Fruit fly (Drosophila melanogaster): ENCODE results near the gene CG5282.

The CG5282 gene

DNA sequence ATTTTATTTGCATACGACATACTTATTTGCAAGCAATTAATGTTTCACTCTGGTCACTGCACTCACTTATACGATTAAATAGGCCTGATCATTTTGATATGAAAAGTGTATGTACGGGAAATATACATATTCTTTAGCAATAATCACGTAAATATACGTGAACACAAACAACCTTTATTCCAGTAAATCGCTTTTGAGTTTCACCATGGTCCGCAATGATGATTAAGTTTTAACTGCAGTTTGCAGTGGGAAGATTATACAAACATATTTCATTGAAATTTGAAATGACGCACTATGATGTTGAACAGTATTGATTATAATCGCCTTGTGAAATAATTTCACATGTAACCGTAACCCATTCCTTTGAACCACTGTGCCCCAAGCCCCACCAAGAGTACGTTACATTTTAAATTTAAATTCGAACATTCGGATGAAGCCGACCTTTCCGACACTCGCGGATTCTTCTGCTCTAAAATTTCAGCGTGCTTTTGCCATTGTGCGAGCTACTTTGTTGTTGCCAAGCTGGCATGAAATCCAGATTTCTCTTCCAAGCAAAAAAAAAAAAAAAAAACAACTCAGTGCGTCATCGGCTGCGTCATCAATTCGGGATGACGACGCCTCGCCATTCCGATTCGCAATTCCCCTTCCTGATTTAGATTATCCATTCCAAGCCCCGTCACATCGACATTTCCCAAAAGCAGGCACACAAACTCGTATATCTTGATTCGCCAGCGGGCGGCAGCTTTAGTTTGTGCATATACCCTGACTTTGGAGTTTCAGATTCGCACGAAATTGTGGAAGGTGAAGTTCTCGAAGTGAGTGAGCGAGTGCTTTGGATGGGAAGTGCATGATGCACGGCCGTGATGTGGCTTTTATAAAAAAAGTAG, 22.1 kb downstream of the CG5282 start:
- TF ChIP-seq EcR (GFP tag; optimal IDR thresholded peaks at IDR 0.05): no peak
- no peak for TF ChIP-seq psq (optimal IDR thresholded peaks at IDR 0.05)
- TF ChIP-seq Dll (optimal IDR thresholded peaks at IDR 0.05): no peak
- no peak for TF ChIP-seq pan (optimal IDR thresholded peaks at IDR 0.05)
- TF ChIP-seq CG8478 (optimal IDR thresholded peaks at IDR 0.05): no peak
- no peak for TF ChIP-seq usp (GFP tag; optimal IDR thresholded peaks at IDR 0.05)

DNA sequence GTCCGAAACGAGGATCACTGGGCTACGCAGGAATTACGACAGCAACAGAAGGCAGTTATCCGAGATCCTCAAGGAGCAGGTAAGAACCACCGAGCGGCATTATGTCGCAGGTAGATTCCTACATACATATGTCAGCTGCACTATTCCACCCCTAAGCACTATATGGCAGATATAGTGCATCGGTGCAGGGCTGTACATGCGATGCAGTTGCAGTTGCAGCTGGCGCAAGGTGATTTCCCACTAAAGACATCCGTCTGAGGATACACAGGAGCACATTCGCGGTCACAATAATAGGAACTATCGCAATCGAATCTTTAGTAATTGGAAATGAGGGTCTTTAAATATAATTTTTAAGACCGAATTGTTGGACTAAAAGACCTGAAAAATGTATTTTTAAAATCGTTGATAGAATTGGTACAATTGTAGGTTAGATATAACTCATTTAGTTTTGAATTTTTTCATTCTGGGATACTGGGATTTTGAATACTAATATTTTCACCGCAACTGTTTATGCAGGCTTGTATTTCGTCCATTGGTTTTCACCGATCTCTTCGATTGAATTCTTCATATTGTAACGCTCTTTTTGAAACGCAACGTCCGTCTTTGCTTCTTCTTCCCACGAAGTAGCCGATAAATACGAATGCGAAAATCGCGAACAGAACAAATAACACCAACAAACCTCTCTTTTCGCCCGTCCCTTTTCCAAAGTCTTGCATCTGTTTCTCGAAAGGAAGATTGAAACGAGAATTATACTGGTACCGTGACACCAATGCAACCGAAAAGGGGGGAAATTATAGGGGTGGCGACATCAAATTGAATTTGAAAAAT, 23.0 kb downstream of the CG5282 start:
- no peak for TF ChIP-seq EcR (GFP tag; optimal IDR thresholded peaks at IDR 0.05)
- no peak for TF ChIP-seq CG8478 (optimal IDR thresholded peaks at IDR 0.05)
- TF ChIP-seq usp (GFP tag; optimal IDR thresholded peaks at IDR 0.05): no peak
- TF ChIP-seq psq (optimal IDR thresholded peaks at IDR 0.05): no peak
- TF ChIP-seq Dll (optimal IDR thresholded peaks at IDR 0.05): no peak
- no peak for TF ChIP-seq pan (optimal IDR thresholded peaks at IDR 0.05)

DNA sequence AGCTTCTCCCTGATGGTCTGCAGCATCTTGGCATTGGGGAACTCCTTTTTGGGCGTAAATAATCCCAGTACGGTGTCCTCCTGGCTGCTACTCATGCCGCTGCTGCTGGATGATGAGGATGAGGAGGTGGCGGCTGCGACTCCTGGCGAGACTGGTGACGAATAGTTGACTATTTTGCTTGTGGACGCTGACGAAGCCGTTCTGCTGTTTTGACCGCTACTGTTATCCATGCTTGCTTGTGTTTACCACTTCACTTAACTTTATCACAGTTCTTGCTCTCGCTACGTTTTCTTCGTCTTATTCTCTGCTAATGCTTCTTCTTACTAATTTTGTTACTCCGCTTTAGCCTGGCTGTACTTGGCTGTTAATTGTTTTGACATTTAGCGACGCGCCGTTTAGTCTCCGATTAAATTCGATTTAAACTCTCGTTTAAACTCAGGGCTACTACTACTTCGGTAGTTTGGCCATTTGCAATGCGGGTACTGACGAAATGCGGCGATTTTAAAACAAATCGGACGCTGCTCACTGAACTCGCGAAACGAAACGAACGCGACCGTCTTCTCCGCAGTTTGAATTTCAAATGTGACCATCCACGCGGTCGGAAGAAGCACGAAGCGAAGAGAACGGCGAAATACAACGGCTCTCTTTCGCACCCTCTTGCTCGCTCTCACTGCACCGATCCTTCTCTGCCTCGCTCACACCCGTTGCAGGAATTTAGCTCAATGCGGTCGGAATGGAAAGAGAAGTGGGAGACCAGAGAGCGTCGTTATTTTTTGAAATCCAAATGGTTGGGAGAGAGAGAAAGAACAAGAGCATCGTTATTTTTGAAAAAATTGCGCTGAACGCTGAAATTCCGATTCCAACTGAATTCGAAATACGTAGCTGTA, 24.6 kb downstream of the CG5282 start, which contains the start of gene trbl:
Gene trbl (minus strand): TSS at position 584 of the 887 bp plus-strand sequence.
- no peak for TF ChIP-seq Dll (optimal IDR thresholded peaks at IDR 0.05)
- no peak for TF ChIP-seq usp (GFP tag; optimal IDR thresholded peaks at IDR 0.05)
- TF ChIP-seq EcR (GFP tag; optimal IDR thresholded peaks at IDR 0.05): no peak
- no peak for TF ChIP-seq pan (optimal IDR thresholded peaks at IDR 0.05)
- peak; percentile 27 for TF ChIP-seq CG8478 (optimal IDR thresholded peaks at IDR 0.05)
- peak; percentile 5 for TF ChIP-seq psq (optimal IDR thresholded peaks at IDR 0.05)

DNA sequence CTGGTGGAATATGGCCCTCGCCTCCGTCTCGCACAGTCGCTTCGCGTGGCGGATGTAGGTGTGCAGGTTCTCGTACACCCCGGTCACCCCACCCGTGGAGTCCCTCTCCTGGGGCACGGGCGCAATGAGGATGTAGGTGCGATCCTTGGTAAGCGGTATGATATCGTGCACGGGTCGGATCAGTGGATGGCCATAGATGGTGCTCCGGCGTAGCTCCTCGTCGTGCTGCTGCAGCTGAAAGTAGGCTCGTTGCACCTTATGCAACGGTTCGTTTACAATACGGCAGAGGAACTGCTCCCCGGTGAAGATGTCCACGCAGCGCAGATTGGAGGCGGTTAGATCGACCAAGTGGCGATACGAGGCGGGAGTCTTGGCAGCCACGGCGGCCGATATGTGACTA, 25.4 kb downstream of the CG5282 start:
- TF ChIP-seq pan (optimal IDR thresholded peaks at IDR 0.05): no peak
- TF ChIP-seq CG8478 (optimal IDR thresholded peaks at IDR 0.05): no peak
- TF ChIP-seq usp (GFP tag; optimal IDR thresholded peaks at IDR 0.05): no peak
- TF ChIP-seq psq (optimal IDR thresholded peaks at IDR 0.05): no peak
- TF ChIP-seq Dll (optimal IDR thresholded peaks at IDR 0.05): no peak
- no peak for TF ChIP-seq EcR (GFP tag; optimal IDR thresholded peaks at IDR 0.05)

DNA sequence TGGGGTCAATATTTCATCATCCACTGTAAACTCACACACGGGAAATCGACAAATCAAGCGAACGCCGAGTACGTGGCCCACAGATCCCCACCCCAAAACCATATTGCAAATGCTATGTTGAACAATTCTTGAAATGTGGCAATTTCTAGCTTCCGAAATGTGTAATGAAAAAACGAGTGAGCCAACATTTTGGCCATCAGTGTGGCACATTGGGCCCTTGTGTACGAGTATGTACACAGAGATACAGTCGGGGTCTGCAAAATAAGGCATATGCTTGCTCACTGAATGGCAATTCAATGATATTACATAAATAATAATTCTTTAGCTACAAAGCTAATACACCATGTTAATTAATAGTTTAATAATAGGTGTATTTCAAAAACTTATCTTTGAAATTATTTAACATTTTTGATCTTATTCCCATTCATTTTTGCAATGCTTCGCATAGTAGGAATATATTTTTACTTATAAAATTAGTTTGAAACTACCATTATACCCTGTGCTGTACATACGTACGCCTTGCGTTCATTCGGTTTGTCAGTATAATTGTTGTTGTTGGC, 26.2 kb downstream of the CG5282 start:
- TF ChIP-seq usp (GFP tag; optimal IDR thresholded peaks at IDR 0.05): no peak
- TF ChIP-seq Dll (optimal IDR thresholded peaks at IDR 0.05): no peak
- TF ChIP-seq pan (optimal IDR thresholded peaks at IDR 0.05): no peak
- no peak for TF ChIP-seq psq (optimal IDR thresholded peaks at IDR 0.05)
- TF ChIP-seq CG8478 (optimal IDR thresholded peaks at IDR 0.05): no peak
- no peak for TF ChIP-seq EcR (GFP tag; optimal IDR thresholded peaks at IDR 0.05)

DNA sequence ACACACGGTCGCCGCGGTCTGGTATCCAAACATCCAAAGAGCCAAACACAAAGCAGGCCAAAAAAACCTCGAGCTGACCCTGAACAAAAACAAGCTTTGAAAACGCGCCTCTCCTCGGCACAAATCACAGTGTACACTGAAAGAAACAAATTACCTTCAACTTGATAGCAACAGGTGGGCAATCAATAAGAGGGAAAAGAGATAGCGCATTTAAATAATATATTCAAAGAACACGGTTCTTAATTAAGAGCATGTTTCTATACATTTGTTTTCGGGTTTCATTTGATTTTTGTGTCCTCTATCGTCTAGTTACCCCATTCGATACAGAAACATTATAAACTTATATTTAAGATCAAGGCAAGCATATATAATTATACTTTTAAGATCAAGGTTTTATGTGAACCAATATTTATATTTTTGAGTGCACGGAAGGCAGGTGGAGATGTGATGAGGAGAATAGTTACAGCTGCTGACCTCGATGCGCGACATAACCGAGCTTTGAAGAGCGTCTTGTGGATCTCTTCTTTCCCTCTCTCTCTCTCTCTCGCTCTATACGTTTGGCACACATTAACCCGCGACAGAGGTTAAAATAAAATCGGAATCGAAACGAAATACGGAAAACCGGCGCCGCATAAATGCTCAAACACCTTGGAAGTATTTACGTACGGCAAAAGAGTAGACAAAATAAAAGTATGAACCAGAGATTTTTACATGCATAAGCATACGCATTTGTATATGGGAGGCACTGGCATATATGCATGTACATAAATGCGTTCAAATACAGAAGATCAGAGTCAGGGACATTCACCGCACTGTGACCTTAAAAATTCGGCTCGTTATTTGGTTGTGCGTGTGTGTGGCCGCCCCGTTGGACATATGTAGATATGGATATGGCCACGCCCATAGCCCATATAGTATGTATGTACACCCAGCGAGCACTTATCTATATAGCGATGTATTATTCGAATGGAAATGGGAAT, 27.3 kb downstream of the CG5282 start:
- no peak for TF ChIP-seq pan (optimal IDR thresholded peaks at IDR 0.05)
- TF ChIP-seq psq (optimal IDR thresholded peaks at IDR 0.05): no peak
- TF ChIP-seq CG8478 (optimal IDR thresholded peaks at IDR 0.05): no peak
- TF ChIP-seq usp (GFP tag; optimal IDR thresholded peaks at IDR 0.05): no peak
- TF ChIP-seq Dll (optimal IDR thresholded peaks at IDR 0.05): no peak
- no peak for TF ChIP-seq EcR (GFP tag; optimal IDR thresholded peaks at IDR 0.05)

DNA sequence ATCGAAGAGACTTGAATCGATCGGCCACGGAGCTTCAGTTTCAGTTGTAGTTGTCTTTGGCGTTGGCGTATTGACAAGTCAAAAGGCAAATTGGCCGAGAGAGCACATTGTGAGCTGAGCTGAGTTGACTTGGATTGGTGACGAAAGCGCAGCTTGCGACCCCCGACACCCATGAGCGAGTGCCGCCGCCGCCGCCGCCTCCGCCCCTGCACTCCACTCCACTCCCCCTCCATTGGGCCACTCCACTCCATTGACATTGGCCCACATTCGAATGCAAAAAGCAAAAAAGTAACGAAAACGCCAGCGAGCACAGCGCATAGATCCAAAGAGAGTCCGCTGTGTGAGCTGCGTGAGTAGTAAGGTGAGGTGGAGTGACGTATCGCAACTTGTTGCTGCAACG, 28.1 kb downstream of the CG5282 start:
- no peak for TF ChIP-seq Dll (optimal IDR thresholded peaks at IDR 0.05)
- no peak for TF ChIP-seq psq (optimal IDR thresholded peaks at IDR 0.05)
- no peak for TF ChIP-seq pan (optimal IDR thresholded peaks at IDR 0.05)

DNA sequence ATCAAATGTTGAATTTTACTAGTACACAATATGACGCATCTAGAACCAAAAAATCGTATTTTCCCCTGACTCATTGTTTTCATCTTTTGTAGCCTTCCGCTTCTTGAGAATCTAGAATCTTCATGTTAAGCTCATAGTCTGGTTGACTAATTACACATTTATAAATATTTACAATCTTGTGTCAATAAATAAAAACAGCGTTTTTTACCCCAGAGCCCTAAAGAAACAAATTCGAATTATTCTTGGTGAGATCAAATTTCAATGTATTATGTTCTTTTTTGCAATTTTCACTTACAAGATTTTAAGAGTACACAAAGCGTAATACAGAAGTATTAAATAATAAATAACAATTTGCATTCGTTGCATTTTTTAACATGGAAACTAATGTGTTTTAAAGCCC, 29.8 kb downstream of the CG5282 start:
- no peak for TF ChIP-seq usp (GFP tag; optimal IDR thresholded peaks at IDR 0.05)
- TF ChIP-seq CG8478 (optimal IDR thresholded peaks at IDR 0.05): no peak
- no peak for TF ChIP-seq pan (optimal IDR thresholded peaks at IDR 0.05)
- no peak for TF ChIP-seq psq (optimal IDR thresholded peaks at IDR 0.05)
- no peak for TF ChIP-seq EcR (GFP tag; optimal IDR thresholded peaks at IDR 0.05)
- no peak for TF ChIP-seq Dll (optimal IDR thresholded peaks at IDR 0.05)

DNA sequence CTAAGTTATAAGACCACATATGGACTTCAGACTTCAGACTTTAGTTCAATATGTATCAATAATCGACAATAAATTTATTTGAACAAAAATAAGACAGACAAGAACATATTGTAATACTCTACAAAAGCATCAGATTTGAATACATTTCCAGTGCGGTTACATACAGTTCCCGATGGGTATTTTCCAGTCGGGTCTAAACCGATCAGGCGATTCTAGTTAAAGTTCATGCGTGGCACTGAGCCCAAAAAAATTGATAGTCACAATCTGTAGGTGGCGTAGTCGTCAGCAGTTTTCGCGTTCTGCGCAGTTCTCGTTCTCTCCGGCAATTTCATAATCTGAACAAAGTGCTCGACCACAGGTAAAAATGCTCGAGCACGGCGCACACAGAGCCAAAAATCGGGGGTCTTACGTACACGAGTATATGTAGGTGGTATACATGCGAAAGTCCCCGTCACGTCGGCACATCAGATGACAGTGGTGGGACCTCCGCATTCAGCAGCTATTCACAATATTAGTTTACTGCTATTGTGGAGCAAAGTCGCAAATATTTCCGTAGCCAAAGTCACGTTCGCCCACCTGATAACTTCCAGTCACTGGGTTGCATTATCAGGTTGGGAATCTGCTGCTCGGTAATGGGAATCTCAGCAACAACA, 30.5 kb downstream of the CG5282 start:
- no peak for TF ChIP-seq CG8478 (optimal IDR thresholded peaks at IDR 0.05)
- peak; percentile 67 for TF ChIP-seq pan (optimal IDR thresholded peaks at IDR 0.05)
- no peak for TF ChIP-seq psq (optimal IDR thresholded peaks at IDR 0.05)

DNA sequence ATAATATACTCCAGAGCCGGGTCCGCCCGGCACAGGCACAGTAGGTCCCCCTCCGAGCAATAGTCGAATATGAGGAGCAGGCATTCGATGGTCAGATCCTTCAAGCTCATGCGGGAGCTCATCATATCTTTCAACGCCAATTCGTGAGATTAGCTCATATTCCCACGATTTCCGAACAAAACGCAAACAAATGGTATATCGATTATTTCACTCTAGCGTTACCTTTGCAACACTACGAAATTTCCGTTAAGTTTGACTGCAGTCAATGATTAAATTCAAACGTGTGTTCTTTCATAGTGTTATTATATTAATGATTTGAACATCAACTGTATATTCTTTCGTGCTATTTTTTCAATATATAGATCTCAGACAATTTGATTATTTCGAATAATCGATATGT, 32.5 kb downstream of the CG5282 start, which contains the start of gene CG33969:
Gene CG33969 (minus strand): TSS at position 197 of the 400 bp plus-strand sequence.
- TF ChIP-seq pan (optimal IDR thresholded peaks at IDR 0.05) (no peak), CG8478 (optimal IDR thresholded peaks at IDR 0.05) (no peak), Dll (optimal IDR thresholded peaks at IDR 0.05) (no peak), EcR (GFP tag; optimal IDR thresholded peaks at IDR 0.05) (no peak), psq (optimal IDR thresholded peaks at IDR 0.05) (no peak)
